Fruit fly (Drosophila melanogaster) whole organism, wandering third instar larva: ENCODE measurements around the gene CG13059.

Experiments used
- Abd-B ChIP-seq: fragments of >200 bp; optimal IDR thresholded peaks from 2 replicates; lab custom pipeline; 2017; ENCODE audit warnings: missing biosample characterization, missing genetic modification characterization
- CG32264 ChIP-seq: fragments of 200-800 bp; sonication (Bioruptor generic); optimal IDR thresholded peaks from 2 replicates; lab custom pipeline; 2016; ENCODE audit warnings: missing biosample characterization, missing genetic modification characterization
- CG9705 ChIP-seq: fragments of 200-800 bp; sonication (Bioruptor generic); optimal IDR thresholded peaks from 2 replicates; lab custom pipeline; 2018; ENCODE audit warnings: missing biosample characterization, mild to moderate bottlenecking, missing genetic modification characterization
- Dfd ChIP-seq: fragments of >200 bp; optimal IDR thresholded peaks from 2 replicates; lab custom pipeline; 2017; ENCODE audit warnings: missing biosample characterization, missing genetic modification characterization
- Dif ChIP-seq: fragments of 200-275, 200-300 bp; sonication (Bioruptor generic); optimal IDR thresholded peaks from 2 replicates; lab custom pipeline; 2018; ENCODE audit warnings: missing biosample characterization, missing genetic modification characterization; ENCODE audit not compliant: partially characterized antibody
- GATAd ChIP-seq: sonication (Bioruptor generic); optimal IDR thresholded peaks from 2 replicates; lab custom pipeline; 2016; ENCODE audit warnings: missing biosample characterization, missing genetic modification characterization
- HLH106 ChIP-seq: fragments of 200-800 bp; optimal IDR thresholded peaks from 3 replicates; lab custom pipeline; 2019; ENCODE audit warnings: missing biosample characterization, mild to moderate bottlenecking, missing genetic modification characterization, moderate library complexity
- Hnf4 ChIP-seq: fragments of 200-800 bp; sonication (Bioruptor generic); optimal IDR thresholded peaks from 2 replicates; lab custom pipeline; 2016; ENCODE audit warnings: missing biosample characterization, mild to moderate bottlenecking, missing genetic modification characterization
- Hr78 ChIP-seq: fragments of >200 bp; optimal IDR thresholded peaks from 2 replicates; lab custom pipeline; 2017; ENCODE audit warnings: missing biosample characterization, missing genetic modification characterization
- Hr83 ChIP-seq: fragments of 200-300 bp; sonication (Bioruptor generic); optimal IDR thresholded peaks from 2 replicates; lab custom pipeline; 2016; ENCODE audit warnings: missing biosample characterization, mild to moderate bottlenecking, missing genetic modification characterization, moderate library complexity; ENCODE audit not compliant: poor library complexity, severe bottlenecking
- Jra ChIP-seq: sonication (Bioruptor generic); optimal IDR thresholded peaks from 2 replicates; lab custom pipeline; 2016; ENCODE audit warnings: missing biosample characterization, missing genetic modification characterization
- Mio ChIP-seq: sonication (Bioruptor generic); optimal IDR thresholded peaks from 2 replicates; lab custom pipeline; 2016; ENCODE audit warnings: missing biosample characterization, missing genetic modification characterization
- Myc ChIP-seq: fragments of >200 bp; optimal IDR thresholded peaks from 2 replicates; lab custom pipeline; 2017
- N ChIP-seq: fragments of >200 bp; optimal IDR thresholded peaks from 2 replicates; lab custom pipeline; 2018; ENCODE audit warnings: missing biosample characterization, missing external identifiers, missing genetic modification characterization
- OdsH ChIP-seq: fragments of 200-800 bp; sonication (Bioruptor generic); optimal IDR thresholded peaks from 2 replicates; lab custom pipeline; 2016; ENCODE audit warnings: missing biosample characterization, mild to moderate bottlenecking, missing genetic modification characterization
- Rel ChIP-seq, 2 experiments: fragments of 200-800 bp; sonication (Bioruptor generic) in 1 of 2; optimal IDR thresholded peaks; 2 replicates in 1 of 2; 3 replicates in 1 of 2; lab custom pipeline; 2016 to 2019; ENCODE audit warnings: mild to moderate bottlenecking in 2 of 2, missing biosample characterization in 2 of 2, missing genetic modification characterization in 2 of 2, moderate library complexity in 1 of 2
- Sp1 ChIP-seq: fragments of 200-800 bp; sonication (Bioruptor generic); optimal IDR thresholded peaks from 3 replicates; lab custom pipeline; 2019; ENCODE audit warnings: missing biosample characterization, mild to moderate bottlenecking, missing genetic modification characterization, moderate library complexity
- Vsx2 ChIP-seq: fragments of 200-300, 225-300 bp; sonication (Bioruptor generic); optimal IDR thresholded peaks from 2 replicates; lab custom pipeline; 2018; ENCODE audit warnings: missing biosample characterization, missing genetic modification characterization; ENCODE audit not compliant: partially characterized antibody
- br ChIP-seq: fragments of 200-800 bp; sonication (Bioruptor generic); optimal IDR thresholded peaks from 2 replicates; lab custom pipeline; 2016; ENCODE audit warnings: missing biosample characterization, missing genetic modification characterization
- brk ChIP-seq: fragments of 200-800 bp; sonication (Bioruptor generic); optimal IDR thresholded peaks from 2 replicates; lab custom pipeline; 2016; ENCODE audit warnings: missing biosample characterization, mild to moderate bottlenecking, missing genetic modification characterization
- dl ChIP-seq, 2 experiments: fragments of 175-275, 200-275 bp in 1 of 2; fragments of 200-275 bp in 1 of 2; sonication (Bioruptor generic); optimal IDR thresholded peaks; lab custom pipeline; 2018; ENCODE audit warnings: mild to moderate bottlenecking in 2 of 2, missing biosample characterization in 2 of 2, missing genetic modification characterization in 2 of 2, moderate library complexity in 2 of 2; ENCODE audit not compliant: partially characterized antibody in 2 of 2, insufficient read depth in 1 of 2
- dmrt93B ChIP-seq: fragments of 200-800 bp; sonication (Bioruptor generic); optimal IDR thresholded peaks from 2 replicates; lab custom pipeline; 2018; ENCODE audit warnings: missing biosample characterization, mild to moderate bottlenecking, missing genetic modification characterization
- dsf ChIP-seq: sonication (Bioruptor generic); optimal IDR thresholded peaks from 2 replicates; lab custom pipeline; 2016; ENCODE audit warnings: missing biosample characterization, missing genetic modification characterization, borderline replicate concordance
- ey ChIP-seq: fragments of 200-800 bp; sonication (Bioruptor generic); optimal IDR thresholded peaks from 2 replicates; lab custom pipeline; 2016; ENCODE audit warnings: missing biosample characterization, missing genetic modification characterization
- foxo ChIP-seq, 2 experiments: fragments of 200-800 bp; sonication (Bioruptor generic); optimal IDR thresholded peaks; 2 replicates in 1 of 2; 3 replicates in 1 of 2; lab custom pipeline; 2016 to 2017; ENCODE audit warnings: missing biosample characterization in 2 of 2, missing genetic modification characterization in 2 of 2
- fru ChIP-seq: fragments of 200-800 bp; sonication (Bioruptor generic); optimal IDR thresholded peaks from 3 replicates; lab custom pipeline; 2016; ENCODE audit warnings: missing biosample characterization, mild to moderate bottlenecking, missing genetic modification characterization
- h ChIP-seq: fragments of 200-800 bp; sonication (Bioruptor generic); optimal IDR thresholded peaks from 3 replicates; lab custom pipeline; 2016; ENCODE audit warnings: missing biosample characterization, mild to moderate bottlenecking, missing genetic modification characterization
- jim ChIP-seq: fragments of 175-275, 200-325 bp; sonication (Bioruptor generic); optimal IDR thresholded peaks from 2 replicates; lab custom pipeline; 2016; ENCODE audit warnings: missing biosample characterization, mild to moderate bottlenecking, missing genetic modification characterization
- lola ChIP-seq: fragments of >200 bp; optimal IDR thresholded peaks from 2 replicates; lab custom pipeline; 2017; ENCODE audit warnings: missing biosample characterization, missing genetic modification characterization
- pan ChIP-seq: fragments of >200 bp; optimal IDR thresholded peaks from 2 replicates; lab custom pipeline; 2017
- psq ChIP-seq: fragments of 200-800 bp; sonication (Bioruptor generic); optimal IDR thresholded peaks from 3 replicates; lab custom pipeline; 2017; ENCODE audit warnings: missing biosample characterization, mild to moderate bottlenecking, missing genetic modification characterization, moderate library complexity
- rgr ChIP-seq: fragments of 200-800 bp; sonication (Bioruptor generic); optimal IDR thresholded peaks from 3 replicates; lab custom pipeline; 2016; ENCODE audit warnings: missing biosample characterization, mild to moderate bottlenecking, missing genetic modification characterization
- sage ChIP-seq: fragments of 200-800 bp; sonication (Bioruptor generic); optimal IDR thresholded peaks from 2 replicates; lab custom pipeline; 2016; ENCODE audit warnings: missing biosample characterization, mild to moderate bottlenecking, missing genetic modification characterization
- sv ChIP-seq: fragments of 200-800 bp; sonication (Bioruptor generic); optimal IDR thresholded peaks from 3 replicates; lab custom pipeline; 2016; ENCODE audit warnings: missing biosample characterization, missing genetic modification characterization
- tai ChIP-seq: sonication (Bioruptor generic); optimal IDR thresholded peaks from 2 replicates; lab custom pipeline; 2016; ENCODE audit warnings: missing biosample characterization, missing genetic modification characterization
- usp ChIP-seq: fragments of >200 bp; optimal IDR thresholded peaks from 2 replicates; lab custom pipeline; 2017; ENCODE audit warnings: missing biosample characterization, missing genetic modification characterization
- woc ChIP-seq: sonication (Bioruptor generic); optimal IDR thresholded peaks from 2 replicates; lab custom pipeline; 2016; ENCODE audit warnings: missing biosample characterization, mild to moderate bottlenecking, missing genetic modification characterization

Gene CG13059

DNA sequence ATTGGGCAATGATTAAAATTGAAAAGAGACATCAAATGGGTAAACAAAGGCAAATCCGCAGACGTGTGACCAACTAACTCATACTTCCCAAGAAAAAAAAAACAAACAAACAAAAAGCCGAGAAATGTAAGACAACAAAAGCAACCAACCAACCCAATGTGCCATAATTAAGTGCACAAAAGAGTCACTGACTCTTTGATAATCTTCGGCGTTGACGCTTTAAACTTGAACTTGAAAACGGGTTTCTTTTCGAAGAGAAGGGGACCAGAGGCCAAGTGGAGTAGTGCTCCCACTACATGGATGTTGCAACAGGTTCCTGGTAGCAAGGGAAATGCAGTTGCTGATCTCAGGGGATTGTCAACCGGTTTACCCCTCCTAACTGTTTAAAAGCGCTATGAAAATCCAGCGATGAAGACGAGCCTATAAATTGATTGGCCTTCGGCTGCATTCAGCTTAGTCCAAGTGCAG lies 43.5 kb upstream of the CG13059 start, which contains the start of gene CG13064:
Gene CG13064 (plus strand): TSS at position 418 of the 468 bp plus-strand sequence.
- TF ChIP-seq rgr (no peak), Vsx2 (GFP tag; lab: Kevin White, UChicago) (peak; percentile 70)
- TF ChIP-seq, all 38 proteins: peak for 1

DNA sequence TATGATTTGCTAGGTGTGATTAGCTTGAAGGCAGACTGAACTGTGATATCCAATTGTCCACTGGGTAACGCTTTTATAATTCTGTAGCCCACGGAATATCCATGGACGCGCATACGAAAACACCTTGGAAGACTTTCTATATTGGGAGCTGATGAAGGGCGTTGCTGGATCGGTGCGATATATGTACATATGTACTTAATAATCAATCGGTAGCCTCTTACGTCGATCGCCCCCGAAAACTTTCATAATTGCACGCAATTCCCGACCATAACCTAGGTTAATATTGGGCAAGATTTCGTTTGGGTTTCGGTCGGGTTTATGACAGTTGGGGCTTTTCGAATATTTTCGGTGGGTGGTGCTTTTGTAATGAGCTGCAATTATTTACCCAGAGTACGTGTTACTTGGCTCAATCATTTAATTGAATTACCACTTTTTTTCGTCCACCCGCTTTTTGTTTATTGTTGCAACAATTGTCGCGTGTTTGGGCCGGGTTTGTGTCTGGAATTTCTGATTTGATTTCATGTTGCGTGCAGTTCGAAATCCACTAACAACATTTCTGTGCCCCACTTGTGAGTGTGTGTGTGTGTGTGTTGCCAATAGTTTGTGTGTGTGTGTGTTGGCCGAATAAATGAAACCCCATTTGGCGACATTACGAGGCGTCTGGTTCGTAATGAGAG lies 41.5 kb upstream of the CG13059 start, which contains the start of gene CG13049:
Gene CG13049 (minus strand): TSS at position 51 of the 677 bp plus-strand sequence.
- TF ChIP-seq Dfd (GFP tag; lab: Kevin White, UChicago) (peak; percentile 80), CG9705 (GFP tag; lab: Kevin White, UChicago) (no peak)

DNA sequence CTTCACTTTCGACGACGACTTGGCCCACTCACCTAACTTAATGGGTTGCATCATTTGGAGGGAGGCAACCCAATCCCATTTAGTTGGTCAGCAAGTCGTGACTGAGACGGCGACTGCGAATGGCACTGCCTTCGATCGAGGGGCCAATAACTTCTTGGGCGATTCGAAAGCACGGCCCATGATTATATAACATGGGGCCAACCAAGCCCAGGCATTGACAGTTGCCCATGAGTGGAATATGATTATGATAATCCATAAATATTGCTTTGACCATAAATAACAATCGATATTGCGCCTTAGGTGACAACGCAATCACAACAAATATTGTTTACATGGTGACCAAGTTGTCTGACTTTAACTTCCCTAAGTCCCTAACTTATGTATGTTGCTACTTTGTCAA lies 39.7 kb upstream of the CG13059 start, which contains the start of gene CG13048:
Gene CG13048 (minus strand): TSS at position 101 of the 400 bp plus-strand sequence.
- no peak for TF ChIP-seq CG32264 (GFP tag; lab: Kevin White, UChicago)
- no peak for TF ChIP-seq fru
- no peak for TF ChIP-seq Dif

- no peak for TF ChIP-seq OdsH
- TF ChIP-seq sage (GFP tag; lab: Kevin White, UChicago): no peak
- no peak for TF ChIP-seq Abd-B
- no peak for TF ChIP-seq GATAd
- TF ChIP-seq h: no peak
- TF ChIP-seq Dfd (GFP tag; lab: Kevin White, UChicago): no peak
- no peak for TF ChIP-seq foxo (GFP tag; optimal IDR thresholded peaks at IDR 0.05; lab: Kevin White, UChicago)
- TF ChIP-seq HLH106 (tag; lab: Kevin White, UChicago): no peak
- TF ChIP-seq Myc (lab: Kevin White, UChicago): no peak
- no peak for TF ChIP-seq Sp1 (GFP tag; lab: Kevin White, UChicago)
- no peak for TF ChIP-seq dl (GFP tag; optimal IDR thresholded peaks at IDR 0.05; lab: Kevin White, UChicago; ENCODE audit: insufficient read depth in 1 of 2, partially characterized antibody in 2 of 2)
- TF ChIP-seq sv (GFP tag; lab: Kevin White, UChicago): no peak
These were observed 38.0 kb upstream of the CG13059 start, which contains the start of gene CG13047 for dm6 chr3L:16285346-16285911. TSS of gene CG13047 (minus strand) at chr3L:16285396.

DNA sequence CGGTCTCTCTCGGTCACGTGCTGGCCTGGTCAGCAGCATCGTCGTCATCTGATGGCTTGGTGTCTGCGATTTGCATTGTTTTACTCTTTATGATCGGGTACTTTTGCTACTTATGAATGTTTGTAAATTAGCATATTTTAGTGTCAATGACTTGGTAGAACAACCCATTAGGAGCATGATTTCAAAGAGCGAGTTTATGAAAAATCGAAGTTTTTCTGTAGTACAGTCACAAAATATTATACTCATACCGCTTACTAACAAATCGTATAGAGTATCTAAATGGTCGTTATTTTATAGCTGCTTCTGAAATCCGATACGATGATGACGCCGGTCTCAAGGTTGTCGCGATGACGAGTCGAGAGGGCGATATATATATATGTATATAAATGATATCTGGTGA lies 37.2 kb upstream of the CG13059 start:
- TF ChIP-seq ey (GFP tag; lab: Kevin White, UChicago) (peak; percentile 32), GATAd (no peak), h (peak; percentile 53), Sp1 (GFP tag; lab: Kevin White, UChicago) (no peak), dmrt93B (no peak), rgr (peak; percentile 51), tai (GFP tag; lab: Kevin White, UChicago) (no peak), N (GFP tag; lab: Kevin White, UChicago) (no peak), Hr83 (GFP tag; lab: Kevin White, UChicago) (no peak), Abd-B (no peak), Mio (GFP tag; lab: Kevin White, UChicago) (no peak), sage (GFP tag; lab: Kevin White, UChicago) (no peak), Hr78 (no peak), lola (GFP tag; lab: Kevin White, UChicago) (no peak), Hnf4 (GFP tag; lab: Kevin White, UChicago) (peak; percentile 13), foxo (GFP tag; optimal IDR thresholded peaks at IDR 0.05; lab: Kevin White, UChicago) (peak in 1 of 2 experiments; percentile 36), Dif (no peak), fru (peak; percentile 50), dl (GFP tag; optimal IDR thresholded peaks at IDR 0.05; lab: Kevin White, UChicago; ENCODE audit: insufficient read depth in 1 of 2, partially characterized antibody in 2 of 2) (no peak), Vsx2 (GFP tag; lab: Kevin White, UChicago) (no peak), CG32264 (GFP tag; lab: Kevin White, UChicago) (no peak), usp (GFP tag; lab: Kevin White, UChicago) (no peak), dsf (GFP tag; lab: Kevin White, UChicago) (no peak), br (GFP tag; lab: Kevin White, UChicago) (peak; percentile 53), jim (no peak), OdsH (peak; percentile 34), woc (GFP tag; lab: Kevin White, UChicago) (peak; percentile 43), brk (GFP tag; lab: Kevin White, UChicago) (no peak), Jra (GFP tag; lab: Kevin White, UChicago) (no peak), pan (lab: Kevin White, UChicago) (no peak), sv (GFP tag; lab: Kevin White, UChicago) (no peak), Myc (lab: Kevin White, UChicago) (no peak), Dfd (GFP tag; lab: Kevin White, UChicago) (no peak), HLH106 (tag; lab: Kevin White, UChicago) (peak; percentile 42), psq (GFP tag; lab: Kevin White, UChicago) (no peak), Rel (GFP tag; optimal IDR thresholded peaks at IDR 0.05; lab: Kevin White, UChicago) (no peak), Rel (tag; optimal IDR thresholded peaks at IDR 0.05; lab: Kevin White, UChicago) (no peak), CG9705 (GFP tag; lab: Kevin White, UChicago) (no peak)
